Fruit fly (Drosophila melanogaster): ENCODE results near the gene CG4558.
A peak's percentile ranks its signal among the peaks of the same experiment; 100 is the strongest.

CG4558 gene

dm6 chrX:6853384-6853783 is 3.8 kb downstream of the CG4558 start (continued):
- TF ChIP-seq Hr51 (GFP tag; optimal IDR thresholded peaks at IDR 0.05) (no peak), CG8765 (GFP tag; IDR thresholded peaks at IDR 0.05) (no peak), otp (GFP tag; IDR thresholded peaks at IDR 0.05) (no peak), crc (GFP tag; optimal IDR thresholded peaks at IDR 0.05) (no peak), CG12236 (GFP tag; optimal IDR thresholded peaks at IDR 0.05) (no peak), dmrt99B (tag; optimal IDR thresholded peaks at IDR 0.05) (no peak), luna (GFP tag; optimal IDR thresholded peaks at IDR 0.05) (no peak), wek (GFP tag; optimal IDR thresholded peaks at IDR 0.05) (peak; percentile 21), wdn (GFP tag; IDR thresholded peaks at IDR 0.05) (no peak), zfh2 (GFP tag; optimal IDR thresholded peaks at IDR 0.05) (no peak), CG11398 (GFP tag; optimal IDR thresholded peaks at IDR 0.05) (no peak), CG1647 (GFP tag; optimal IDR thresholded peaks at IDR 0.05) (no peak), exex (tag; optimal IDR thresholded peaks at IDR 0.05) (no peak), CG13287 (GFP tag; IDR thresholded peaks at IDR 0.05; ENCODE audit: partially characterized antibody) (no peak), CG30403 (GFP tag; optimal IDR thresholded peaks at IDR 0.05) (no peak), Mrtf (GFP tag; IDR thresholded peaks at IDR 0.05) (no peak), CG9797 (GFP tag; optimal IDR thresholded peaks at IDR 0.05) (no peak), CG4854 (GFP tag; optimal IDR thresholded peaks at IDR 0.05) (no peak), CG9727 (GFP tag; optimal IDR thresholded peaks at IDR 0.05) (no peak), jigr1 (GFP tag; IDR thresholded peaks at IDR 0.05) (no peak), sim (GFP tag; IDR thresholded peaks at IDR 0.05) (no peak), Asciz (GFP tag; optimal IDR thresholded peaks at IDR 0.05) (no peak), Hr78 (GFP tag; optimal IDR thresholded peaks at IDR 0.05) (peak in 1 of 2 experiments; percentile 11), CG15514 (GFP tag; optimal IDR thresholded peaks at IDR 0.05) (peak; percentile 3), CG5953 (GFP tag; IDR thresholded peaks at IDR 0.05) (no peak), ssp (GFP tag; IDR thresholded peaks at IDR 0.05) (no peak), az2 (GFP tag; optimal IDR thresholded peaks at IDR 0.05) (no peak), Oli (tag; optimal IDR thresholded peaks at IDR 0.05) (no peak), CG33213 (GFP tag; optimal IDR thresholded peaks at IDR 0.05) (no peak), NC2α (GFP tag; optimal IDR thresholded peaks at IDR 0.05) (no peak), CG14050 (GFP tag; IDR thresholded peaks at IDR 0.05) (no peak), rib (GFP tag; IDR thresholded peaks at IDR 0.05) (peak; percentile 75), Atf-2 (GFP tag; optimal IDR thresholded peaks at IDR 0.05) (no peak), Sox100B (GFP tag; optimal IDR thresholded peaks at IDR 0.05) (no peak), HmgZ (tag; optimal IDR thresholded peaks at IDR 0.05) (peak; percentile 46), CG1529 (GFP tag; optimal IDR thresholded peaks at IDR 0.05) (no peak), HLH4C (GFP tag; IDR thresholded peaks at IDR 0.05; ENCODE audit: partially characterized antibody) (no peak), Dip2 (GFP tag; IDR thresholded peaks at IDR 0.05) (no peak), Ravus (GFP tag; IDR thresholded peaks at IDR 0.05) (no peak), maf-S (GFP tag; optimal IDR thresholded peaks at IDR 0.05) (no peak), Med (GFP tag) (peak; percentile 84), CG3407 (GFP tag; optimal IDR thresholded peaks at IDR 0.05) (no peak), HLHmδ (GFP tag; optimal IDR thresholded peaks at IDR 0.05) (no peak), dysf (GFP tag; IDR thresholded peaks at IDR 0.05) (no peak), so (GFP tag; IDR thresholded peaks at IDR 0.05) (no peak), Tbp (GFP tag; optimal IDR thresholded peaks at IDR 0.05) (no peak), CG43689 (GFP tag; IDR thresholded peaks at IDR 0.05) (no peak), chinmo (GFP tag; IDR thresholded peaks at IDR 0.05; ENCODE audit: partially characterized antibody) (peak; percentile 88; the same call in 3 of the 4 replicates), nmo (GFP tag; optimal IDR thresholded peaks at IDR 0.05) (no peak), CG15073 (GFP tag; optimal IDR thresholded peaks at IDR 0.05) (no peak), zfh1 (GFP tag; IDR thresholded peaks at IDR 0.05) (no peak), CG3065 (GFP tag; optimal IDR thresholded peaks at IDR 0.05) (peak; percentile 91)

All from whole organism, embryonic.